Fruit fly (Drosophila melanogaster) whole organism, wandering third instar larva: ENCODE results near the gene RpS7.

Source experiments
- Abd-B ChIP-seq: fragments of >200 bp; optimal IDR thresholded peaks from 2 replicates; lab custom pipeline; 2017; ENCODE audit warnings: missing biosample characterization, missing genetic modification characterization
- GATAd ChIP-seq: sonication (Bioruptor generic); optimal IDR thresholded peaks from 2 replicates; lab custom pipeline; 2016; ENCODE audit warnings: missing biosample characterization, missing genetic modification characterization
- Mio ChIP-seq: sonication (Bioruptor generic); optimal IDR thresholded peaks from 2 replicates; lab custom pipeline; 2016; ENCODE audit warnings: missing biosample characterization, missing genetic modification characterization
- N ChIP-seq: fragments of >200 bp; optimal IDR thresholded peaks from 2 replicates; lab custom pipeline; 2018; ENCODE audit warnings: missing biosample characterization, missing external identifiers, missing genetic modification characterization
- dsf ChIP-seq: sonication (Bioruptor generic); optimal IDR thresholded peaks from 2 replicates; lab custom pipeline; 2016; ENCODE audit warnings: missing biosample characterization, missing genetic modification characterization, borderline replicate concordance
- fru ChIP-seq: fragments of 200-800 bp; sonication (Bioruptor generic); optimal IDR thresholded peaks from 3 replicates; lab custom pipeline; 2016; ENCODE audit warnings: missing biosample characterization, mild to moderate bottlenecking, missing genetic modification characterization
- h ChIP-seq: fragments of 200-800 bp; sonication (Bioruptor generic); optimal IDR thresholded peaks from 3 replicates; lab custom pipeline; 2016; ENCODE audit warnings: missing biosample characterization, mild to moderate bottlenecking, missing genetic modification characterization
- lola ChIP-seq: fragments of >200 bp; optimal IDR thresholded peaks from 2 replicates; lab custom pipeline; 2017; ENCODE audit warnings: missing biosample characterization, missing genetic modification characterization
- pan ChIP-seq: fragments of >200 bp; optimal IDR thresholded peaks from 2 replicates; lab custom pipeline; 2017
- usp ChIP-seq: fragments of >200 bp; optimal IDR thresholded peaks from 2 replicates; lab custom pipeline; 2017; ENCODE audit warnings: missing biosample characterization, missing genetic modification characterization

DNA sequence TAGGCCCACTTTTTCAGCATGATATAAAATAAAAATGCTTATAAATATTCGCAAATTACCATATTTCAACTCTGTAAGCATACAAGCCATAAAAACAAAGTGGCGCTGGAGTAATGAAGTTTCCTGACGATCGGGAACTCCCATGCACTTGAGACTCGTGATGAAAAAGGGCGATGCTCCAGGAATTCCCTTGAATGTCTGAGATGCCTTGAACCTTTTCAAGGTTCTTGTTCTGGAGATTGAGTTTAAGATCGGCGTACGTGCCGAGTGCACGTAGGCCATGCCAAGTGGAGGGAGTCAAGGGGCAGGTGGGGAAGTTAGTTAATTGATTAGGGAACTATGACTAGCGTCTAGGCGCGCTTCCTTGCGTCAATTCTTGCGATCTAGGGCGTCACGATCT lies 24.9 kb downstream of the RpS7 start:
- TF ChIP-seq GATAd (GFP tag; lab: Kevin White, UChicago) = no peak
- TF ChIP-seq Mio (GFP tag; lab: Kevin White, UChicago) = no peak
- no peak for TF ChIP-seq Abd-B
- no peak for TF ChIP-seq h
- TF ChIP-seq usp (GFP tag; lab: Kevin White, UChicago) = no peak
- TF ChIP-seq lola (GFP tag; lab: Kevin White, UChicago) = no peak
- no peak for TF ChIP-seq pan (lab: Kevin White, UChicago)
- TF ChIP-seq dsf = no peak
- TF ChIP-seq fru (GFP tag; lab: Kevin White, UChicago) = no peak
- no peak for TF ChIP-seq N (GFP tag; lab: Kevin White, UChicago)
